Fruit fly (Drosophila melanogaster) whole organism, pupa: ENCODE measurements around the gene CG5139.

ENCODE experiments used
- CG12605 ChIP-seq: fragments of 200-800 bp; sonication (Bioruptor generic); IDR thresholded peaks from 2 replicates; pipeline ENCODE4 v1.3.6; 2022; ENCODE audit warnings: missing biosample characterization, missing genetic modification characterization
- CG14655 ChIP-seq: fragments of 200-800 bp; sonication (Bioruptor generic); optimal IDR thresholded peaks from 3 replicates; lab custom pipeline; 2017; ENCODE audit warnings: mild to moderate bottlenecking, missing biosample characterization, missing genetic modification reagents, missing genetic modification characterization
- CG34367 ChIP-seq: fragments of 200-800 bp; sonication (Bioruptor generic); optimal IDR thresholded peaks from 2 replicates; lab custom pipeline; 2018; ENCODE audit warnings: missing biosample characterization, mild to moderate bottlenecking, missing genetic modification characterization
- CG8159 ChIP-seq: fragments of 200-800 bp; sonication (Bioruptor generic); optimal IDR thresholded peaks from 3 replicates; lab custom pipeline; 2018; ENCODE audit warnings: missing biosample characterization, mild to moderate bottlenecking, missing genetic modification characterization, moderate library complexity
- CG9948 ChIP-seq: fragments of 200-800 bp; sonication (Bioruptor generic); optimal IDR thresholded peaks from 2 replicates; lab custom pipeline; 2018; ENCODE audit warnings: missing biosample characterization, mild to moderate bottlenecking, missing genetic modification characterization, moderate library complexity
- EcR ChIP-seq: fragments of 200-800 bp; sonication (Bioruptor generic); optimal IDR thresholded peaks from 3 replicates; lab custom pipeline; 2019; ENCODE audit warnings: missing biosample characterization, missing genetic modification characterization, mild to moderate bottlenecking, moderate library complexity, missing genetic modification reagents
- Pif1A ChIP-seq: fragments of 200-800 bp; sonication (Bioruptor generic); optimal IDR thresholded peaks from 3 replicates; lab custom pipeline; 2016; ENCODE audit warnings: missing biosample characterization, missing genetic modification characterization
- Pif1B ChIP-seq: fragments of 200-800 bp; sonication (Bioruptor generic); optimal IDR thresholded peaks from 3 replicates; lab custom pipeline; 2016; ENCODE audit warnings: missing biosample characterization, missing genetic modification characterization
- Snoo ChIP-seq: fragments of 200-800 bp; sonication (Bioruptor generic); optimal IDR thresholded peaks from 3 replicates; lab custom pipeline; 2017; ENCODE audit warnings: missing biosample characterization, mild to moderate bottlenecking, missing genetic modification characterization, inconsistent platforms

- TF ChIP-seq EcR (GFP tag; lab: Kevin White, UChicago) (no peak), CG34367 (no peak), CG14655 (GFP tag; lab: Kevin White, UChicago) (no peak), Pif1B (GFP tag; lab: Kevin White, UChicago) (no peak), Pif1A (GFP tag; lab: Kevin White, UChicago) (no peak), Snoo (tag; lab: Kevin White, UChicago) (no peak), CG12605 (GFP tag; lab: Robert Waterston, UW) (no peak), CG8159 (tag; lab: Kevin White, UChicago) (no peak), CG9948 (tag; lab: Kevin White, UChicago) (no peak)
These were observed 19.9 kb upstream of the CG5139 start, which contains the start of gene CG42329 for dm6 chr2L:1218993-1219392.
